Fruit fly (Drosophila melanogaster) whole organism, prepupa: ENCODE measurements around the gene CG33111.
A peak's percentile ranks its signal among the peaks of the same experiment; 100 is the strongest.

Experiments used
- CG10631 ChIP-seq: fragments of 200-800 bp; sonication (Bioruptor generic); optimal IDR thresholded peaks from 2 replicates; lab custom pipeline; 2016; ENCODE audit warnings: missing biosample characterization, missing genetic modification characterization
- CG10669 ChIP-seq: fragments of 200-800 bp; sonication (Bioruptor generic); optimal IDR thresholded peaks from 3 replicates; lab custom pipeline; 2018; ENCODE audit warnings: missing biosample characterization, mild to moderate bottlenecking, missing genetic modification characterization, moderate library complexity
- CG11294 ChIP-seq: fragments of 200-800 bp; sonication (Bioruptor generic); IDR thresholded peaks from 2 replicates; pipeline ENCODE4 v1.3.6; 2022; ENCODE audit warnings: missing biosample characterization, missing genetic modification characterization
- CG11762 ChIP-seq: fragments of 200-800 bp; sonication (Bioruptor generic); optimal IDR thresholded peaks from 3 replicates; lab custom pipeline; 2016; ENCODE audit warnings: missing biosample characterization, missing genetic modification characterization; ENCODE audit not compliant: insufficient read depth
- CG11902 ChIP-seq: fragments of 200-800 bp; sonication (Bioruptor generic); optimal IDR thresholded peaks from 3 replicates; lab custom pipeline; 2016; ENCODE audit warnings: missing biosample characterization, missing genetic modification characterization
- CG1621 ChIP-seq: fragments of 200-800 bp; sonication (Bioruptor generic); optimal IDR thresholded peaks from 3 replicates; lab custom pipeline; 2018; ENCODE audit warnings: missing biosample characterization, mild to moderate bottlenecking, missing genetic modification characterization
- CG16779 ChIP-seq: fragments of 200-800 bp; sonication (Bioruptor generic); optimal IDR thresholded peaks from 3 replicates; lab custom pipeline; 2017; ENCODE audit warnings: missing biosample characterization, mild to moderate bottlenecking, missing genetic modification characterization
- CG3032 ChIP-seq: fragments of 200-800 bp; optimal IDR thresholded peaks from 2 replicates; lab custom pipeline; 2019; ENCODE audit warnings: missing biosample characterization, mild to moderate bottlenecking, missing genetic modification characterization, moderate library complexity
- CG31627 ChIP-seq: fragments of 200-800 bp; sonication (Bioruptor generic); optimal IDR thresholded peaks from 3 replicates; lab custom pipeline; 2016; ENCODE audit warnings: missing biosample characterization, missing genetic modification characterization
- CG32006 ChIP-seq: fragments of 200-800 bp; sonication (Bioruptor generic); optimal IDR thresholded peaks from 3 replicates; lab custom pipeline; 2017; ENCODE audit warnings: missing biosample characterization, mild to moderate bottlenecking, missing genetic modification characterization
- CG34406 ChIP-seq: fragments of 200-800 bp; sonication (Bioruptor generic); optimal IDR thresholded peaks from 3 replicates; lab custom pipeline; 2016; ENCODE audit warnings: missing biosample characterization, missing genetic modification characterization
- CG6163 ChIP-seq: fragments of 200-800 bp; sonication (Bioruptor generic); IDR thresholded peaks from 3 replicates; pipeline ENCODE4 v1.3.6; 2022; ENCODE audit warnings: missing biosample characterization, missing genetic modification characterization
- CG6276 ChIP-seq: fragments of 200-800 bp; sonication (Bioruptor generic); optimal IDR thresholded peaks from 2 replicates; lab custom pipeline; 2017; ENCODE audit warnings: missing biosample characterization, mild to moderate bottlenecking, missing genetic modification characterization
- CG6792 ChIP-seq: fragments of 200-800 bp; sonication (Bioruptor generic); optimal IDR thresholded peaks from 3 replicates; lab custom pipeline; 2016; ENCODE audit warnings: missing biosample characterization, missing genetic modification characterization
- CG6808 ChIP-seq: fragments of 200-800 bp; sonication (Bioruptor generic); optimal IDR thresholded peaks from 3 replicates; lab custom pipeline; 2017; ENCODE audit warnings: missing biosample characterization, missing genetic modification characterization, mild to moderate bottlenecking, moderate library complexity, missing genetic modification reagents
- CG7368 ChIP-seq: fragments of 200-800 bp; sonication (Bioruptor generic); optimal IDR thresholded peaks from 3 replicates; lab custom pipeline; 2016; ENCODE audit warnings: missing biosample characterization, missing genetic modification characterization
- CG8119 ChIP-seq: fragments of 200-800 bp; sonication (Bioruptor generic); IDR thresholded peaks from 3 replicates; pipeline ENCODE4 v1.3.6; 2022; ENCODE audit warnings: missing biosample characterization, missing genetic modification characterization
- CG8319 ChIP-seq: fragments of 200-800 bp; sonication (Bioruptor generic); optimal IDR thresholded peaks from 3 replicates; lab custom pipeline; 2016; ENCODE audit warnings: missing biosample characterization, missing genetic modification characterization
- CG9139 ChIP-seq: fragments of 200-800 bp; sonication (Bioruptor generic); optimal IDR thresholded peaks from 3 replicates; lab custom pipeline; 2017; ENCODE audit warnings: missing biosample characterization, mild to moderate bottlenecking, missing genetic modification characterization
- Eip93F ChIP-seq: fragments of 200-800 bp; sonication (Bioruptor generic); optimal IDR thresholded peaks from 2 replicates; lab custom pipeline; 2016; ENCODE audit warnings: missing biosample characterization, mild to moderate bottlenecking, missing genetic modification characterization
- Ets21C ChIP-seq: fragments of 200-800 bp; sonication (Bioruptor generic); optimal IDR thresholded peaks from 3 replicates; lab custom pipeline; 2016; ENCODE audit warnings: missing biosample characterization, missing genetic modification characterization
- Ets96B ChIP-seq: fragments of 200-800 bp; optimal IDR thresholded peaks from 2 replicates; lab custom pipeline; 2019; ENCODE audit warnings: missing biosample characterization, mild to moderate bottlenecking, missing genetic modification characterization, moderate library complexity
- Hr4 ChIP-seq: fragments of 200-800 bp; sonication (Bioruptor generic); optimal IDR thresholded peaks from 3 replicates; lab custom pipeline; 2016; ENCODE audit warnings: missing biosample characterization, missing genetic modification characterization
- Lpt ChIP-seq: fragments of 200-800 bp; sonication (Bioruptor generic); optimal IDR thresholded peaks from 3 replicates; lab custom pipeline; 2016; ENCODE audit warnings: missing biosample characterization, missing genetic modification characterization
- Met ChIP-seq: fragments of 200-800 bp; sonication (Bioruptor generic); optimal IDR thresholded peaks from 3 replicates; lab custom pipeline; 2016; ENCODE audit warnings: missing biosample characterization, missing genetic modification characterization
- OdsH ChIP-seq: fragments of 200-800 bp; sonication (Bioruptor generic); optimal IDR thresholded peaks from 3 replicates; lab custom pipeline; 2016; ENCODE audit warnings: missing biosample characterization, missing genetic modification characterization
- Smox ChIP-seq: fragments of 200-800 bp; sonication (Bioruptor generic); optimal IDR thresholded peaks from 3 replicates; lab custom pipeline; 2016; ENCODE audit warnings: missing biosample characterization, missing genetic modification characterization
- Sox14 ChIP-seq: fragments of 200-800 bp; sonication (Bioruptor generic); optimal IDR thresholded peaks from 3 replicates; lab custom pipeline; 2016; ENCODE audit warnings: missing biosample characterization, missing genetic modification characterization
- Sox15 ChIP-seq: fragments of 200-800 bp; sonication (Bioruptor generic); optimal IDR thresholded peaks from 3 replicates; lab custom pipeline; 2016; ENCODE audit warnings: missing biosample characterization, missing genetic modification characterization
- achi ChIP-seq: fragments of 200-800 bp; sonication (Bioruptor generic); optimal IDR thresholded peaks from 3 replicates; lab custom pipeline; 2016; ENCODE audit warnings: missing biosample characterization, missing genetic modification characterization
- acj6 ChIP-seq: fragments of 200-800 bp; sonication (Bioruptor generic); optimal IDR thresholded peaks from 3 replicates; lab custom pipeline; 2016; ENCODE audit warnings: missing biosample characterization, missing genetic modification characterization
- cyc ChIP-seq: fragments of 200-800 bp; sonication (Bioruptor generic); optimal IDR thresholded peaks from 3 replicates; lab custom pipeline; 2016; ENCODE audit warnings: missing biosample characterization, missing genetic modification characterization
- dac ChIP-seq: fragments of 200-800 bp; sonication (Bioruptor generic); optimal IDR thresholded peaks from 2 replicates; lab custom pipeline; 2017; ENCODE audit warnings: missing biosample characterization, mild to moderate bottlenecking, missing genetic modification characterization
- dsx ChIP-seq: fragments of 200-800 bp; optimal IDR thresholded peaks from 3 replicates; lab custom pipeline; 2019; ENCODE audit warnings: missing biosample characterization, mild to moderate bottlenecking, missing genetic modification characterization, moderate library complexity; ENCODE audit not compliant: poor library complexity, severe bottlenecking
- esn ChIP-seq: fragments of 200-800 bp; sonication (Bioruptor generic); optimal IDR thresholded peaks from 2 replicates; lab custom pipeline; 2016; ENCODE audit warnings: missing biosample characterization, mild to moderate bottlenecking, missing genetic modification characterization, moderate library complexity
- fd59A ChIP-seq: fragments of 200-800 bp; sonication (Bioruptor generic); optimal IDR thresholded peaks from 2 replicates; lab custom pipeline; 2017; ENCODE audit warnings: missing biosample characterization, mild to moderate bottlenecking, missing genetic modification characterization, missing genetic modification reagents
- fd85E ChIP-seq: fragments of 200-800 bp; sonication (Bioruptor generic); optimal IDR thresholded peaks from 3 replicates; lab custom pipeline; 2016; ENCODE audit warnings: missing biosample characterization, missing genetic modification characterization
- fkh ChIP-seq: fragments of 200-800 bp; sonication (Bioruptor generic); optimal IDR thresholded peaks from 3 replicates; lab custom pipeline; 2017; ENCODE audit warnings: missing biosample characterization, mild to moderate bottlenecking, missing genetic modification characterization, moderate library complexity
- net ChIP-seq: fragments of 200-800 bp; sonication (Bioruptor generic); optimal IDR thresholded peaks from 3 replicates; lab custom pipeline; 2016; ENCODE audit warnings: missing biosample characterization, missing genetic modification characterization
- pdm3 ChIP-seq: fragments of 200-800 bp; sonication (Bioruptor generic); optimal IDR thresholded peaks from 3 replicates; lab custom pipeline; 2016; ENCODE audit warnings: missing biosample characterization, missing genetic modification characterization
- salr ChIP-seq, 2 experiments: fragments of 200-800 bp; sonication (Bioruptor generic); optimal IDR thresholded peaks; 3 replicates each; lab custom pipeline; 2016 to 2018; ENCODE audit warnings: missing biosample characterization in 2 of 2, missing genetic modification characterization in 2 of 2, mild to moderate bottlenecking in 1 of 2
- spab ChIP-seq: fragments of 200-800 bp; sonication (Bioruptor generic); optimal IDR thresholded peaks from 2 replicates; lab custom pipeline; 2017; ENCODE audit warnings: missing biosample characterization, mild to moderate bottlenecking, missing genetic modification characterization, missing genetic modification reagents
- ss ChIP-seq, 2 experiments: fragments of 200-800 bp; sonication (Bioruptor generic); optimal IDR thresholded peaks; 2 replicates in 1 of 2; 3 replicates in 1 of 2; lab custom pipeline; 2017 to 2018; ENCODE audit warnings: mild to moderate bottlenecking in 2 of 2, missing biosample characterization in 2 of 2, missing genetic modification characterization in 2 of 2, moderate library complexity in 1 of 2
- topi ChIP-seq: fragments of 200-800 bp; sonication (Bioruptor generic); optimal IDR thresholded peaks from 3 replicates; lab custom pipeline; 2016; ENCODE audit warnings: missing biosample characterization, missing genetic modification characterization

The CG33111 gene

dm6 chr3R:23760219-23761018 lies 58.6 kb downstream of the CG33111 start, which contains the start of gene SdhD (continued):
- TF ChIP-seq CG3032 (tag; lab: Kevin White, UChicago) (no peak), cyc (GFP tag; lab: Kevin White, UChicago) (no peak), CG11294 (GFP tag; lab: Robert Waterston, UW) (no peak), CG6808 (GFP tag; lab: Kevin White, UChicago) (no peak), acj6 (no peak), Lpt (GFP tag; lab: Kevin White, UChicago) (no peak), salr (GFP tag; optimal IDR thresholded peaks at IDR 0.05; lab: Kevin White, UChicago) (no peak), topi (GFP tag; lab: Kevin White, UChicago) (peak; percentile 9), Met (GFP tag; lab: Kevin White, UChicago) (peak; percentile 51)

- TF ChIP-seq topi (GFP tag; lab: Kevin White, UChicago) (peak; percentile 99), CG7368 (peak; percentile 97), CG3032 (tag; lab: Kevin White, UChicago) (peak; percentile 99), spab (GFP tag; lab: Kevin White, UChicago) (peak; percentile 99), Lpt (GFP tag; lab: Kevin White, UChicago) (peak; percentile 98), Hr4 (GFP tag; lab: Kevin White, UChicago) (peak; percentile 99), Sox15 (GFP tag; lab: Kevin White, UChicago) (peak; percentile 99), CG6808 (GFP tag; lab: Kevin White, UChicago) (peak; percentile 98), CG31627 (peak; percentile 99), CG16779 (tag; lab: Kevin White, UChicago) (peak; percentile 97), fkh (GFP tag; lab: Kevin White, UChicago) (peak; percentile 92), net (GFP tag; lab: Kevin White, UChicago) (peak; percentile 99), Ets21C (peak; percentile 98), Smox (GFP tag; lab: Kevin White, UChicago) (peak; percentile 99), achi (peak; percentile 98), pdm3 (GFP tag; lab: Kevin White, UChicago) (peak; percentile 99), CG9139 (GFP tag; lab: Kevin White, UChicago) (peak; percentile 96), salr (GFP tag; optimal IDR thresholded peaks at IDR 0.05; lab: Kevin White, UChicago) (peak; percentile 95 to 100), dac (GFP tag; lab: Kevin White, UChicago) (peak; percentile 99), CG8119 (GFP tag; lab: Robert Waterston, UW) (peak; percentile 97), CG1621 (tag; lab: Kevin White, UChicago) (peak; percentile 94), CG10669 (GFP tag; lab: Kevin White, UChicago) (peak; percentile 99), CG10631 (GFP tag; lab: Kevin White, UChicago) (peak; percentile 99), CG6163 (peak; percentile 93), CG34406 (peak; percentile 99), CG11902 (GFP tag; lab: Kevin White, UChicago) (peak; percentile 98), CG32006 (GFP tag; lab: Kevin White, UChicago) (peak; percentile 100), fd85E (GFP tag; lab: Kevin White, UChicago) (peak; percentile 95), acj6 (peak; percentile 99), OdsH (peak; percentile 99), cyc (GFP tag; lab: Kevin White, UChicago) (peak; percentile 99), Ets96B (tag; lab: Kevin White, UChicago) (peak; percentile 98), fd59A (GFP tag; lab: Kevin White, UChicago) (peak; percentile 99), CG6276 (GFP tag; lab: Kevin White, UChicago) (peak; percentile 99), ss (GFP tag; optimal IDR thresholded peaks at IDR 0.05; lab: Kevin White, UChicago) (peak; percentile 98 to 99), CG6792 (GFP tag; lab: Kevin White, UChicago) (peak; percentile 98), CG11294 (GFP tag; lab: Robert Waterston, UW) (peak; percentile 95), Eip93F (peak; percentile 94), Sox14 (GFP tag; lab: Kevin White, UChicago) (peak; percentile 99), esn (GFP tag; lab: Kevin White, UChicago) (peak; percentile 100), CG8319 (GFP tag; lab: Kevin White, UChicago) (peak; percentile 98), CG11762 (peak; percentile 99), dsx (peak; percentile 96)
Measured at dm6 chr3R:23757912-23758607, 61.0 kb downstream of the CG33111 start, which contains the start of the genes PTPMT1 and Hrd3. TSS of gene PTPMT1 (plus strand) at chr3R:23758339. TSS of gene Hrd3 (minus strand) at chr3R:23758557.
